Fruit fly (Drosophila melanogaster) whole organism, embryonic: ENCODE measurements around the gene RabX4.

Experiments used
- Blimp-1 ChIP-seq: fragments of 200-800 bp; sonication (Bioruptor generic); optimal IDR thresholded peaks from 3 replicates; lab custom pipeline; 2018; ENCODE audit warnings: missing biosample characterization, missing genetic modification characterization, mild to moderate bottlenecking, moderate library complexity, missing genetic modification reagents
- CG10147 ChIP-seq: fragments of 200-800 bp; sonication (Bioruptor generic); optimal IDR thresholded peaks from 2 replicates; lab custom pipeline; 2019; ENCODE audit warnings: missing biosample characterization, mild to moderate bottlenecking, missing genetic modification characterization, moderate library complexity
- CG10209 ChIP-seq: fragments of 200-800 bp; sonication (Bioruptor generic); optimal IDR thresholded peaks from 3 replicates; lab custom pipeline; 2017; ENCODE audit warnings: missing biosample characterization, mild to moderate bottlenecking, missing genetic modification characterization, missing genetic modification reagents
- CG11085 ChIP-seq: fragments of 200-800 bp; sonication (Bioruptor generic); IDR thresholded peaks from 2 replicates; pipeline ENCODE4 v1.3.6; 2022; ENCODE audit warnings: missing biosample characterization, missing genetic modification characterization
- CG11456 ChIP-seq: fragments of 200-800 bp; sonication (Bioruptor generic); IDR thresholded peaks from 3 replicates; pipeline ENCODE4 v1.3.6; 2022; ENCODE audit warnings: missing biosample characterization, missing genetic modification characterization
- CG12071 ChIP-seq: fragments of 200-800 bp; sonication (Bioruptor generic); optimal IDR thresholded peaks from 3 replicates; lab custom pipeline; 2018; ENCODE audit warnings: missing biosample characterization, mild to moderate bottlenecking, missing genetic modification characterization
- CG12219 ChIP-seq: fragments of 200-800 bp; sonication (Bioruptor generic); optimal IDR thresholded peaks from 3 replicates; lab custom pipeline; 2018; ENCODE audit warnings: missing biosample characterization, mild to moderate bottlenecking, missing genetic modification characterization
- CG15514 ChIP-seq: fragments of 200-800 bp; sonication (Bioruptor generic); optimal IDR thresholded peaks from 3 replicates; lab custom pipeline; 2017; ENCODE audit warnings: missing biosample characterization, missing genetic modification characterization, mild to moderate bottlenecking, moderate library complexity, missing genetic modification reagents
- CG15601 ChIP-seq: fragments of 200-800 bp; sonication (Bioruptor generic); optimal IDR thresholded peaks from 3 replicates; lab custom pipeline; 2019; ENCODE audit warnings: missing biosample characterization, mild to moderate bottlenecking, missing genetic modification characterization, moderate library complexity
- CG16813 ChIP-seq: fragments of 200-800 bp; sonication (Bioruptor generic); IDR thresholded peaks from 3 replicates; pipeline ENCODE4 v1.3.6; 2022; ENCODE audit warnings: missing biosample characterization, missing genetic modification characterization; ENCODE audit not compliant: partially characterized antibody
- CG1792 ChIP-seq: fragments of 200-800 bp; sonication (Bioruptor generic); optimal IDR thresholded peaks from 2 replicates; lab custom pipeline; 2016; ENCODE audit warnings: missing biosample characterization, missing genetic modification characterization
- CG2116 ChIP-seq: fragments of 200-800 bp; sonication (Bioruptor generic); optimal IDR thresholded peaks from 3 replicates; lab custom pipeline; 2018; ENCODE audit warnings: missing biosample characterization, mild to moderate bottlenecking, missing genetic modification characterization
- CG32772 ChIP-seq: fragments of 200-800 bp; sonication (Bioruptor generic); IDR thresholded peaks from 2 replicates; pipeline ENCODE4 v1.3.6; 2022; ENCODE audit warnings: missing biosample characterization, missing genetic modification characterization
- CG33557 ChIP-seq: fragments of 200-800 bp; sonication (Bioruptor generic); optimal IDR thresholded peaks from 2 replicates; lab custom pipeline; 2019; ENCODE audit warnings: missing biosample characterization, mild to moderate bottlenecking, missing genetic modification characterization, moderate library complexity
- CG6765 ChIP-seq: fragments of 200-800 bp; sonication (Bioruptor generic); optimal IDR thresholded peaks from 3 replicates; lab custom pipeline; 2017; ENCODE audit warnings: missing biosample characterization, mild to moderate bottlenecking, missing genetic modification characterization
- CG7745 ChIP-seq: fragments of 200-800 bp; sonication (Bioruptor generic); optimal IDR thresholded peaks from 2 replicates; lab custom pipeline; 2018; ENCODE audit warnings: missing biosample characterization, mild to moderate bottlenecking, missing genetic modification characterization, moderate library complexity
- CG8924 ChIP-seq: fragments of 200-800 bp; optimal IDR thresholded peaks from 3 replicates; lab custom pipeline; 2019; ENCODE audit warnings: missing biosample characterization, mild to moderate bottlenecking, missing genetic modification characterization, moderate library complexity
- D19B ChIP-seq: fragments of 200-800 bp; sonication (Bioruptor generic); optimal IDR thresholded peaks from 2 replicates; lab custom pipeline; 2017; ENCODE audit warnings: missing biosample characterization, mild to moderate bottlenecking, missing genetic modification characterization
- Dbx ChIP-seq: fragments of 200-800 bp; sonication (Bioruptor generic); IDR thresholded peaks from 3 replicates; pipeline ENCODE4 v1.3.6; 2022; ENCODE audit warnings: missing biosample characterization, missing genetic modification characterization
- Deaf1 ChIP-seq: fragments of 200-800 bp; optimal IDR thresholded peaks from 3 replicates; lab custom pipeline; 2019; ENCODE audit warnings: missing biosample characterization, mild to moderate bottlenecking, missing genetic modification characterization, moderate library complexity
- Doc2 ChIP-seq: fragments of 200-800 bp; sonication (Bioruptor generic); IDR thresholded peaks from 2 replicates; pipeline ENCODE4 v1.3.6; 2022; ENCODE audit warnings: missing biosample characterization, missing genetic modification characterization
- Dp ChIP-seq: fragments of 200-800 bp; sonication (Bioruptor generic); optimal IDR thresholded peaks from 2 replicates; lab custom pipeline; 2018; ENCODE audit warnings: missing biosample characterization, mild to moderate bottlenecking, missing genetic modification characterization, moderate library complexity
- Drgx ChIP-seq: fragments of 200-800 bp; sonication (Bioruptor generic); IDR thresholded peaks from 2 replicates; pipeline ENCODE4 v1.3.6; 2022; ENCODE audit warnings: missing biosample characterization, missing genetic modification characterization
- E2f2 ChIP-seq: fragments of 200-800 bp; sonication (Bioruptor generic); IDR thresholded peaks from 2 replicates; pipeline ENCODE4 v1.3.6; 2022; ENCODE audit warnings: missing biosample characterization, missing genetic modification characterization
- Hr51 ChIP-seq, 2 experiments: fragments of 200-800 bp; sonication (Bioruptor generic); optimal IDR thresholded peaks; 2 replicates in 1 of 2; 3 replicates in 1 of 2; lab custom pipeline; 2016 to 2018; ENCODE audit warnings: missing biosample characterization in 2 of 2, missing genetic modification characterization in 2 of 2, mild to moderate bottlenecking in 1 of 2, moderate library complexity in 1 of 2
- NK7.1 ChIP-seq: fragments of 200-800 bp; sonication (Bioruptor generic); optimal IDR thresholded peaks from 3 replicates; lab custom pipeline; 2016; ENCODE audit warnings: missing biosample characterization, missing genetic modification characterization
- Rx ChIP-seq: fragments of 200-800 bp; sonication (Bioruptor generic); IDR thresholded peaks from 2 replicates; pipeline ENCODE4 v1.3.6; 2022; ENCODE audit warnings: missing biosample characterization, missing genetic modification characterization
- Scr ChIP-seq: fragments of 200-800 bp; sonication (Bioruptor generic); IDR thresholded peaks from 2 replicates; pipeline ENCODE4 v1.3.6; 2022; ENCODE audit warnings: missing biosample characterization, missing genetic modification characterization; ENCODE audit not compliant: partially characterized antibody
- Sox100B ChIP-seq: fragments of 200-800 bp; sonication (Bioruptor generic); optimal IDR thresholded peaks from 3 replicates; lab custom pipeline; 2018; ENCODE audit warnings: missing biosample characterization, mild to moderate bottlenecking, missing genetic modification characterization
- Xrp1 ChIP-seq: fragments of 200-800 bp; sonication (Bioruptor generic); IDR thresholded peaks from 2 replicates; pipeline ENCODE4 v1.3.6; 2022; ENCODE audit warnings: missing biosample characterization, missing genetic modification characterization
- aop ChIP-seq: fragments of 200-800 bp; sonication (Bioruptor generic); IDR thresholded peaks from 2 replicates; pipeline ENCODE4 v1.3.6; 2022; ENCODE audit warnings: missing biosample characterization, missing genetic modification characterization
- ara ChIP-seq: fragments of 200-800 bp; sonication (Bioruptor generic); IDR thresholded peaks from 2 replicates; pipeline ENCODE4 v1.3.6; 2022; ENCODE audit warnings: missing biosample characterization, missing genetic modification characterization
- az2 ChIP-seq: fragments of 200-800 bp; sonication (Bioruptor generic); optimal IDR thresholded peaks from 3 replicates; lab custom pipeline; 2016; ENCODE audit warnings: missing biosample characterization, missing genetic modification characterization
- bbx ChIP-seq: fragments of 200-800 bp; sonication (Bioruptor generic); IDR thresholded peaks from 2 replicates; pipeline ENCODE4 v1.3.6; 2022; ENCODE audit warnings: missing biosample characterization, missing genetic modification characterization; ENCODE audit not compliant: partially characterized antibody
- bsh ChIP-seq, 2 experiments: fragments of 200-800 bp; sonication (Bioruptor generic); optimal IDR thresholded peaks; 2 replicates each; lab custom pipeline; 2017 to 2018; ENCODE audit warnings: mild to moderate bottlenecking in 2 of 2, missing biosample characterization in 2 of 2, missing genetic modification characterization in 2 of 2, moderate library complexity in 1 of 2
- ci ChIP-seq: fragments of 200-800 bp; sonication (Bioruptor generic); IDR thresholded peaks from 3 replicates; pipeline ENCODE4 v1.3.6; 2022; ENCODE audit warnings: missing biosample characterization, missing genetic modification characterization
- crp ChIP-seq, 2 experiments: fragments of 200-800 bp; sonication (Bioruptor generic); optimal IDR thresholded peaks; 2 replicates in 1 of 2; 3 replicates in 1 of 2; lab custom pipeline; 2017; ENCODE audit warnings: missing biosample characterization in 2 of 2, missing genetic modification characterization in 2 of 2, mild to moderate bottlenecking in 1 of 2, moderate library complexity in 1 of 2
- dan ChIP-seq: fragments of 200-800 bp; sonication (Bioruptor generic); IDR thresholded peaks from 2 replicates; pipeline ENCODE4 v1.3.6; 2022; ENCODE audit warnings: missing biosample characterization, missing genetic modification characterization
- fd102C ChIP-seq: fragments of 200-800 bp; sonication (Bioruptor generic); optimal IDR thresholded peaks from 2 replicates; lab custom pipeline; 2018; ENCODE audit warnings: missing biosample characterization, mild to moderate bottlenecking, missing genetic modification characterization, moderate library complexity
- ftz-f1 ChIP-seq: fragments of 200-800 bp; sonication (Bioruptor generic); optimal IDR thresholded peaks from 2 replicates; lab custom pipeline; 2016; ENCODE audit warnings: missing biosample characterization, missing genetic modification characterization
- ham ChIP-seq: fragments of 200-800 bp; sonication (Bioruptor generic); IDR thresholded peaks from 2 replicates; pipeline ENCODE4 v1.3.6; 2022; ENCODE audit warnings: missing biosample characterization, missing genetic modification characterization
- her ChIP-seq: fragments of 200-800 bp; sonication (Bioruptor generic); optimal IDR thresholded peaks from 2 replicates; lab custom pipeline; 2016; ENCODE audit warnings: missing biosample characterization, missing genetic modification characterization
- jigr1 ChIP-seq: fragments of 200-800 bp; sonication (Bioruptor generic); IDR thresholded peaks from 3 replicates; pipeline ENCODE4 v1.3.6; 2022; ENCODE audit warnings: missing biosample characterization, missing genetic modification characterization
- ken ChIP-seq: fragments of 200-800 bp; sonication (Bioruptor generic); IDR thresholded peaks from 3 replicates; pipeline ENCODE4 v1.3.6; 2022; ENCODE audit warnings: missing biosample characterization, missing genetic modification characterization
- lov ChIP-seq, 2 experiments: fragments of 200-800 bp in 1 of 2; fragments of >200 bp in 1 of 2; sonication (Bioruptor generic) in 1 of 2; IDR thresholded peaks in 1 of 2; optimal IDR thresholded peaks in 1 of 2; 2 replicates in 1 of 2; 3 replicates in 1 of 2; pipeline versions ENCODE4 v1.3.6 to Lab custom; 2017 to 2022; ENCODE audit warnings: missing biosample characterization in 1 of 2, missing genetic modification characterization in 1 of 2
- mirr ChIP-seq: fragments of 200-800 bp; sonication (Bioruptor generic); optimal IDR thresholded peaks from 3 replicates; lab custom pipeline; 2018; ENCODE audit warnings: missing biosample characterization, mild to moderate bottlenecking, missing genetic modification characterization
- mld ChIP-seq: fragments of 200-800 bp; sonication (Bioruptor generic); IDR thresholded peaks from 3 replicates; pipeline ENCODE4 v1.3.6; 2022; ENCODE audit warnings: missing biosample characterization, missing genetic modification characterization; ENCODE audit not compliant: partially characterized antibody
- repo ChIP-seq: fragments of 200-800 bp; sonication (Bioruptor generic); optimal IDR thresholded peaks from 2 replicates; lab custom pipeline; 2016; ENCODE audit warnings: missing biosample characterization, missing genetic modification characterization
- sim ChIP-seq: fragments of 200-800 bp; sonication (Bioruptor generic); IDR thresholded peaks from 2 replicates; pipeline ENCODE4 v1.3.6; 2022; ENCODE audit warnings: missing biosample characterization, missing genetic modification characterization
- sr ChIP-seq: fragments of 200-800 bp; sonication (Bioruptor generic); IDR thresholded peaks from 3 replicates; pipeline ENCODE4 v1.3.6; 2022; ENCODE audit warnings: missing biosample characterization, missing genetic modification characterization
- stc ChIP-seq: fragments of 200-800 bp; sonication (Bioruptor generic); IDR thresholded peaks from 2 replicates; pipeline ENCODE4 v1.3.6; 2022; ENCODE audit warnings: missing biosample characterization, missing genetic modification characterization

RabX4 gene

DNA sequence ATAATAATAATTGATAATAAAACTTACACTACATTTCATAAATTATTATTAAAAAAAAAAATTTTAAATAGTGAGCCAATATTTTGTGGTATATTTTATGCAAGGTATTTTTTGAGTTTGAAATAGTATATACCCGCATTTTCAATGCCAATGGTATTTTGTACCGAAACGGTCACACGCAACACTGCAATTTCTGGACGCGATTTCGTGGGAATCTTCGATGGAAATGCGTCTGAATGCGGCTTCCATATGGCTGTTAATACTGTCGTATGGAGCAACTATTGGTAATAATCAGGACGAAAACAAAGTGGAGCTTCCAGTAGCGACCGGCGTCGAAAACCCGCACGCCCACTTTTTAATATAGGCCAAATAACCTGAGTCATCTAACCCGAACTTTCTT lies 23.2 kb upstream of the RabX4 start, which contains the start of gene Nct (continued):
- TF ChIP-seq stc: no peak
- no peak for TF ChIP-seq D19B
- no peak for TF ChIP-seq repo (GFP tag; lab: Kevin White, UChicago)
- no peak for TF ChIP-seq CG8924
- no peak for TF ChIP-seq sr
- TF ChIP-seq Dp: peak; percentile 60
- TF ChIP-seq Xrp1: no peak
- TF ChIP-seq E2f2: peak; percentile 72
- no peak for TF ChIP-seq Blimp-1 (GFP tag; lab: Kevin White, UChicago)
- no peak for TF ChIP-seq CG15514 (GFP tag; lab: Kevin White, UChicago)
- TF ChIP-seq Dbx (GFP tag; lab: Robert Waterston, UW): no peak
- no peak for TF ChIP-seq mirr (GFP tag; lab: Kevin White, UChicago)
- TF ChIP-seq NK7.1: no peak
- TF ChIP-seq Sox100B (GFP tag; lab: Kevin White, UChicago): no peak
- no peak for TF ChIP-seq Hr51 (GFP tag; optimal IDR thresholded peaks at IDR 0.05; lab: Kevin White, UChicago)
- no peak for TF ChIP-seq ken
- no peak for TF ChIP-seq ara (GFP tag; lab: Robert Waterston, UW)
- no peak for TF ChIP-seq CG33557 (GFP tag; lab: Kevin White, UChicago)
- TF ChIP-seq dan (GFP tag; lab: Robert Waterston, UW): no peak
- TF ChIP-seq CG11456 (GFP tag; lab: Robert Waterston, UW): no peak
- no peak for TF ChIP-seq az2 (GFP tag; lab: Kevin White, UChicago)
- no peak for TF ChIP-seq CG15601
- TF ChIP-seq mld (GFP tag; lab: Robert Waterston, UW): no peak
- TF ChIP-seq Drgx (GFP tag; lab: Robert Waterston, UW): no peak
- no peak for TF ChIP-seq CG7745 (tag; lab: Kevin White, UChicago)
- no peak for TF ChIP-seq fd102C (GFP tag; lab: Kevin White, UChicago)
- no peak for TF ChIP-seq CG6765
- TF ChIP-seq Doc2 (GFP tag; lab: Robert Waterston, UW): no peak
- TF ChIP-seq aop (GFP tag; lab: Robert Waterston, UW): no peak
- TF ChIP-seq CG16813 (GFP tag; lab: Robert Waterston, UW): no peak
- no peak for TF ChIP-seq ham (GFP tag; lab: Robert Waterston, UW)
- no peak for TF ChIP-seq CG32772 (GFP tag; lab: Robert Waterston, UW)
- TF ChIP-seq CG12071 (GFP tag; lab: Kevin White, UChicago): no peak
- TF ChIP-seq CG11085: no peak
- TF ChIP-seq CG10209: no peak
- no peak for TF ChIP-seq sim (GFP tag; lab: Robert Waterston, UW)
- TF ChIP-seq Scr (GFP tag; lab: Robert Waterston, UW): peak; percentile 25; the same call in 1 of the 2 replicates
- TF ChIP-seq CG2116 (GFP tag; lab: Kevin White, UChicago): peak; percentile 7
- TF ChIP-seq bbx: 0 out of 2 replicates have a peak, but pooled peaks have one; percentile 11
- TF ChIP-seq lov (optimal IDR thresholded peaks at IDR 0.05; lab: Kevin White, UChicago): no peak
- TF ChIP-seq lov (GFP tag; IDR thresholded peaks at IDR 0.05; lab: Robert Waterston, UW): no peak
- no peak for TF ChIP-seq Rx (GFP tag; lab: Robert Waterston, UW)
- TF ChIP-seq ci: no peak
- no peak for TF ChIP-seq CG10147
- TF ChIP-seq Deaf1 (tag; lab: Kevin White, UChicago): no peak
- TF ChIP-seq crp (GFP tag; optimal IDR thresholded peaks at IDR 0.05; lab: Kevin White, UChicago): no peak
- no peak for TF ChIP-seq her
- no peak for TF ChIP-seq jigr1 (GFP tag; lab: Robert Waterston, UW)
- no peak for TF ChIP-seq CG1792 (GFP tag; lab: Kevin White, UChicago)
- no peak for TF ChIP-seq CG12219 (GFP tag; lab: Kevin White, UChicago)
- TF ChIP-seq ftz-f1: peak; percentile 0
- TF ChIP-seq bsh (GFP tag; optimal IDR thresholded peaks at IDR 0.05; lab: Kevin White, UChicago): no peak
